Worm (Caenorhabditis elegans): ENCODE measurements around the gene nhr-71.

DNA sequence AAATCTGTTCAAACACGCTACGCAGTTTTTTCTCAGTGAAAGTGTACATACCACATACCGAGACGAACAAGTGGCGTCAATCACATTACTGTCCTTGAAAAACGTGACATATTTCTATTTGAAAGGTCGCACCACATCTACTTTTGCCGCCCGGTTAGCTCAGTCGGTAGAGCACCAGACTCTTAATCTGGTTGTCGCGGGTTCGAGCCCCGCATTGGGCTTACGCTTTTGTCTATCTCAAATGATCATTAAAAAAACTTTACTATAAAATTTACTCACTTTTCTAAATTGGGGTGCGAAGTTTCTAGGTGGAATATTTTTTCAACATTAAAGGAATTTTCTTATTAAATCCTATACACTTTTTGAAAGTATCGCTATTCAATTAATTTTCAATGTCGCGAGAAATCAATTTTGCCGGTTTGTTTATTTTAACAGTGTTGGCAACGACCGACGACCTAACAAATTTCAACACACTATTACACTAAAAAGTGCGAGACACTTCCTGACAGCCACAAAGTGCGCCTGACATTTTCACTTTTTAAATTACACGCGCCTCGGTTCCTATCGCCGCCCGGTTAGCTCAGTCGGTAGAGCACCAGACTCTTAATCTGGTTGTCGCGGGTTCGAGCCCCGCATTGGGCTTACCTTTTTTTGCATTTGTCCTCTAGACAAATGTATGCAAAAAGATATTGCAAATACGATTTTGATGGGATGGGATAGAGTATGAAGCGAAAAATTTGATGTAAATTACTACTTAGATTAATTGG lies 16.7 kb upstream of the nhr-71 start:
- TF ChIP-seq nhr-6 (tag; optimal IDR thresholded peaks at IDR 0.05) (no peak), lsy-2 (tag; optimal IDR thresholded peaks at IDR 0.05) (peak in 1 of 2 experiments; percentile 26), nhr-76 (tag; optimal IDR thresholded peaks at IDR 0.05) (no peak), dmd-8 (GFP tag; IDR thresholded peaks at IDR 0.05) (peak; percentile 93), snpc-4 (tag; optimal IDR thresholded peaks at IDR 0.05) (no peak), attf-4 (tag; optimal IDR thresholded peaks at IDR 0.05) (no peak)

Measured in whole organism, L4 larva.